Fruit fly (Drosophila melanogaster): ENCODE results near the gene CG31183.
A peak's percentile ranks its signal among the peaks of the same experiment; 100 is the strongest.

CG31183 gene

DNA sequence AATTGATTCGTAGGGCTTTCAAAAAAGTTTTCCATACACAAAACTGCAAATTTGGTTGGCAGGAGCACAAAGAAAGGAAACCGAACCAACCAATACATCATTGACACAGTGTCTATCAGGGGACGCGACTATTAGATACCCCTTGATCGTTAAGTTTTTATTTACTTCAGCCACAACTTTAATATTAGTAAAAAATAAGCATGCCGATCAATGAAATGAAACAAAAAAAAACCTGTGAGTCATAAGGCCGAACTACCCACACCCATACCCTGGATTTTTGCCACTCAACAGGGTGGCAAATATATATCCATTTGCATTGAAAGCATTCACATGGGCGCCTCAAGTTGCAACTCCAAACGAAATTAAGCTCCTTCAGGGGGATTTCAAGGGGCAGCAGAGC lies 59.5 kb downstream of the CG31183 start (continued):
- TF ChIP-seq CG10669 (GFP tag; optimal IDR thresholded peaks at IDR 0.05) (no peak), Ets21C (GFP tag; optimal IDR thresholded peaks at IDR 0.05) (peak; percentile 4), Hr4 (GFP tag; optimal IDR thresholded peaks at IDR 0.05) (peak; percentile 57), Met (GFP tag; optimal IDR thresholded peaks at IDR 0.05) (peak; percentile 31), CG11294 (GFP tag; IDR thresholded peaks at IDR 0.05) (no peak), Ets96B (tag; optimal IDR thresholded peaks at IDR 0.05) (no peak), Eip78C (GFP tag) (peak; percentile 55), svp (GFP tag) (peak; percentile 39), CG11762 (GFP tag; optimal IDR thresholded peaks at IDR 0.05; ENCODE audit: insufficient read depth) (no peak), salr (GFP tag; optimal IDR thresholded peaks at IDR 0.05) (no peak), CG31627 (GFP tag; optimal IDR thresholded peaks at IDR 0.05) (peak; percentile 46), Hr38 (GFP tag; optimal IDR thresholded peaks at IDR 0.05) (no peak), Eip75B (GFP tag; optimal IDR thresholded peaks at IDR 0.05) (peak; percentile 39), Eip93F (GFP tag; optimal IDR thresholded peaks at IDR 0.05) (no peak), Lpt (GFP tag; optimal IDR thresholded peaks at IDR 0.05) (no peak), CG7368 (GFP tag; optimal IDR thresholded peaks at IDR 0.05) (peak; percentile 33)

dm6 chr3R:15814150-15814549 lies 61.6 kb downstream of the CG31183 start:
- no peak for TF ChIP-seq Lpt (GFP tag; optimal IDR thresholded peaks at IDR 0.05)
- TF ChIP-seq spab (GFP tag; optimal IDR thresholded peaks at IDR 0.05), result no peak
- no peak for TF ChIP-seq CG11294 (GFP tag; IDR thresholded peaks at IDR 0.05)
- TF ChIP-seq Sox14 (GFP tag; optimal IDR thresholded peaks at IDR 0.05), result no peak
- TF ChIP-seq fd59A (GFP tag; optimal IDR thresholded peaks at IDR 0.05), result no peak
- TF ChIP-seq achi (GFP tag; optimal IDR thresholded peaks at IDR 0.05), result no peak
- TF ChIP-seq CG10669 (GFP tag; optimal IDR thresholded peaks at IDR 0.05), result no peak
- no peak for TF ChIP-seq Eip78C (GFP tag)
- no peak for TF ChIP-seq eg (GFP tag; IDR thresholded peaks at IDR 0.05)
- TF ChIP-seq CG9139 (GFP tag; optimal IDR thresholded peaks at IDR 0.05), result no peak
- TF ChIP-seq CG11902 (GFP tag; optimal IDR thresholded peaks at IDR 0.05), result no peak
- no peak for TF ChIP-seq topi (GFP tag; optimal IDR thresholded peaks at IDR 0.05)
- no peak for TF ChIP-seq CG32006 (GFP tag; optimal IDR thresholded peaks at IDR 0.05)
- no peak for TF ChIP-seq CG8119 (GFP tag; IDR thresholded peaks at IDR 0.05)
- TF ChIP-seq Smox (GFP tag; optimal IDR thresholded peaks at IDR 0.05), result no peak
- TF ChIP-seq Sox15 (GFP tag; optimal IDR thresholded peaks at IDR 0.05), result no peak
- TF ChIP-seq cyc (GFP tag; optimal IDR thresholded peaks at IDR 0.05), result no peak
- no peak for TF ChIP-seq CG15336 (GFP tag; IDR thresholded peaks at IDR 0.05)
- TF ChIP-seq pdm3 (GFP tag; optimal IDR thresholded peaks at IDR 0.05), result no peak
- no peak for TF ChIP-seq CG10631 (GFP tag; optimal IDR thresholded peaks at IDR 0.05)

- no peak for TF ChIP-seq Eip75B (GFP tag; optimal IDR thresholded peaks at IDR 0.05)
- TF ChIP-seq CG3919 (GFP tag; optimal IDR thresholded peaks at IDR 0.05), result peak; percentile 17
- TF ChIP-seq Eip78C (GFP tag), result peak; percentile 30
- TF ChIP-seq Sox102F (GFP tag; optimal IDR thresholded peaks at IDR 0.05), result peak; percentile 3
- TF ChIP-seq ss (GFP tag; optimal IDR thresholded peaks at IDR 0.05), result peak in 1 of 2 experiments; percentile 46
- TF ChIP-seq Blimp-1 (GFP tag; optimal IDR thresholded peaks at IDR 0.05), result no peak
- peak; percentile 12; the same call in 1 of the 3 replicates for TF ChIP-seq eg (GFP tag; IDR thresholded peaks at IDR 0.05)
These were observed 65.4 kb downstream of the CG31183 start for dm6 chr3R:15810369-15810768.

dm6 chr3R:15807877-15808381 lies 67.8 kb downstream of the CG31183 start:
- 0 out of 3 replicates have a peak, but pooled peaks have one; percentile 17 for TF ChIP-seq CG6163 (GFP tag; IDR thresholded peaks at IDR 0.05)
- TF ChIP-seq CG6792 (GFP tag; optimal IDR thresholded peaks at IDR 0.05), result no peak
- TF ChIP-seq Blimp-1 (GFP tag; optimal IDR thresholded peaks at IDR 0.05), result peak; percentile 41
- TF ChIP-seq Smox (GFP tag; optimal IDR thresholded peaks at IDR 0.05), result no peak

All from whole organism, prepupa.